Worm (Caenorhabditis elegans): ENCODE results near the gene Y59C2A.2.

DNA sequence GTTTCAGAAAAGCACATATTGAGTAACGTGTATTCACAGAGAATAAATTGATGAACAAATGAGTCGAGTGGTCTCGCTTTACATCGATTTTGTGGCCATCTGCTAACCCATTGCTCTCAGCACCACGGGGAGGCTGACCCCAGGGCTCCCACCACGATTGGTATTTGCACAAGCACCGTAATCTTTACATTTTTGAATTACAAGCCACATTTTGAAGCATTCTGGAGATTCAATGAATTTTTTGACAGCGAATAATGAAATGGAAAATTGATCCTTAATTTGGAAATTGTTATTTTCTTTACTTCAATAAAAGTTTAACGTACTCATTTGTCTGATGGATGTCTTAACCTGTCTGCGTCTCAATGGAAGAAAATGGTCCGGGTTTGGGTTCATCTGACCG, 58.4 kb downstream of the Y59C2A.2 start, which contains the start of gene C40A11.6:
- no peak for TF ChIP-seq dao-5 (tag; optimal IDR thresholded peaks at IDR 0.05)
- TF ChIP-seq W03F9.2 (tag; optimal IDR thresholded peaks at IDR 0.05): no peak
- TF ChIP-seq him-1 (tag; optimal IDR thresholded peaks at IDR 0.05): no peak
